Fruit fly (Drosophila melanogaster): Measurements from ENCODE around the gene Proc.

Proc gene

DNA sequence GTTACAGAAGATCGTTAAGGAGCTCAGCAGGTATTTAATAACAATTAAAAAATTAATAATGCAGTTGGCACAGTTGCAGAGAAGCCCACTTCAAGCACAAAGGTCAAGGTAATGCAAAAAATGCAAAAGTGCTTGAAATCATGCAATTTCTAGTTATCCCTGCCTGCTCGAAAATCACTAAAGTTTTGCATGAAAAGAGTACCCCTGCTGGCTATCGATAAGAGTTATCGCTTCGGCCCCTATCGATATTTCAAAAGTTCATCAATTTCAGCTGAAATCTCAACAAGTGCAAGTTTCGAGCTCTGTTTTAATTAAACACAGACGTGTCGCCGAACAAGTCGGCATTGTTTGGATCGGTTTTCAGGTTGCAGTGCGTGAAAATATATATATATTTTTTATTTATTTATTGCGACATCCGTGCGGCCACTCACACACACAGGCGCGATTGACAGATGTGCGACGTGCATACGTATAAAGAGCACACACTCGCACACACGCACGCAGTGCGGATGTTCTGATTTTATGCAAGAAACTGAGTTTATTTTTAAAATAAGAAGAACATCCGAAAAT is 49.9 kb downstream of the Proc start (continued):
- TF ChIP-seq Adf1 (GFP tag; IDR thresholded peaks at IDR 0.05) (peak; percentile 20; the same call in 1 of the 2 replicates), CG10431 (GFP tag; optimal IDR thresholded peaks at IDR 0.05) (no peak), Drgx (GFP tag; IDR thresholded peaks at IDR 0.05) (peak; percentile 15; the same call in 1 of the 2 replicates), crol (GFP tag; IDR thresholded peaks at IDR 0.05) (no peak), CG17829 (tag; optimal IDR thresholded peaks at IDR 0.05) (peak; percentile 65), kni (GFP tag; optimal IDR thresholded peaks at IDR 0.05) (no peak), CG2202 (tag; optimal IDR thresholded peaks at IDR 0.05) (no peak), CG1603 (tag; optimal IDR thresholded peaks at IDR 0.05) (no peak), pb (GFP tag; optimal IDR thresholded peaks at IDR 0.05) (peak; percentile 40), Neu2 (GFP tag; optimal IDR thresholded peaks at IDR 0.05; ENCODE audit: borderline replicate concordance) (no peak), CG42726 (GFP tag; IDR thresholded peaks at IDR 0.05; ENCODE audit: partially characterized antibody) (peak; percentile 71; the same call in 1 of the 2 replicates), CG2712 (tag; optimal IDR thresholded peaks at IDR 0.05) (peak; percentile 65), br (optimal IDR thresholded peaks at IDR 0.05) (no peak), CG10267 (tag; optimal IDR thresholded peaks at IDR 0.05) (peak; percentile 57), CG12391 (tag; optimal IDR thresholded peaks at IDR 0.05) (peak; percentile 51), sc (optimal IDR thresholded peaks at IDR 0.05) (no peak), sc (GFP tag; optimal IDR thresholded peaks at IDR 0.05) (peak; percentile 24), Mrtf (GFP tag; IDR thresholded peaks at IDR 0.05) (0 out of 3 replicates have a peak, but pooled peaks have one; percentile 47), CG15073 (GFP tag; optimal IDR thresholded peaks at IDR 0.05) (no peak), Six4 (GFP tag; optimal IDR thresholded peaks at IDR 0.05) (no peak), al (GFP tag; IDR thresholded peaks at IDR 0.05) (no peak; the same call in 1 of the 2 replicates), CG18262 (tag; optimal IDR thresholded peaks at IDR 0.05) (peak; percentile 41), CG11723 (GFP tag; optimal IDR thresholded peaks at IDR 0.05) (no peak), CG2129 (GFP tag; IDR thresholded peaks at IDR 0.05; ENCODE audit: partially characterized antibody) (peak; percentile 59), Hr39 (optimal IDR thresholded peaks at IDR 0.05) (no peak), repo (GFP tag; optimal IDR thresholded peaks at IDR 0.05) (peak; percentile 71), CG10209 (GFP tag; optimal IDR thresholded peaks at IDR 0.05) (peak; percentile 3), gce (GFP tag; IDR thresholded peaks at IDR 0.05) (0 out of 3 replicates have a peak, but pooled peaks have one; percentile 68), CG7839 (tag; optimal IDR thresholded peaks at IDR 0.05) (no peak), CG5180 (GFP tag; optimal IDR thresholded peaks at IDR 0.05) (peak; percentile 30), HmgD (GFP tag; optimal IDR thresholded peaks at IDR 0.05) (peak; percentile 27), pzg (GFP tag; optimal IDR thresholded peaks at IDR 0.05) (peak; percentile 64), ewg (GFP tag; optimal IDR thresholded peaks at IDR 0.05) (no peak), h (optimal IDR thresholded peaks at IDR 0.05) (no peak), ci (GFP tag; IDR thresholded peaks at IDR 0.05) (peak; percentile 79), gfzf (GFP tag; optimal IDR thresholded peaks at IDR 0.05) (peak; percentile 20), CG17359 (tag; optimal IDR thresholded peaks at IDR 0.05) (peak; percentile 17), Bgb (GFP tag; IDR thresholded peaks at IDR 0.05; ENCODE audit: partially characterized antibody) (peak; percentile 88), CG4730 (GFP tag; IDR thresholded peaks at IDR 0.05) (no peak), dan (GFP tag; IDR thresholded peaks at IDR 0.05) (no peak), hth (optimal IDR thresholded peaks at IDR 0.05) (no peak), her (GFP tag; optimal IDR thresholded peaks at IDR 0.05) (peak; percentile 64), CG10147 (GFP tag; optimal IDR thresholded peaks at IDR 0.05) (no peak), CG6654 (GFP tag; optimal IDR thresholded peaks at IDR 0.05) (no peak), zen (tag; optimal IDR thresholded peaks at IDR 0.05) (peak; percentile 41), CG2120 (GFP tag; optimal IDR thresholded peaks at IDR 0.05) (peak; percentile 79), CG8089 (GFP tag; optimal IDR thresholded peaks at IDR 0.05) (peak; percentile 36), ttk (GFP tag; IDR thresholded peaks at IDR 0.05) (peak; percentile 52; the same call in 1 of the 2 replicates), CG12744 (GFP tag; optimal IDR thresholded peaks at IDR 0.05) (peak; percentile 36), CG10274 (GFP tag; optimal IDR thresholded peaks at IDR 0.05) (no peak), pita (GFP tag; optimal IDR thresholded peaks at IDR 0.05) (no peak)

Data from whole organism, embryonic.